Fruit fly (Drosophila melanogaster) whole organism, embryonic: ENCODE measurements around the gene CG15635.
A peak's percentile ranks its signal among the peaks of the same experiment; 100 is the strongest.

Experiments used
- CG10321 ChIP-seq: fragments of 200-800 bp; sonication (Bioruptor generic); IDR thresholded peaks from 2 replicates; pipeline ENCODE4 v1.3.6; 2022; ENCODE audit warnings: missing biosample characterization, missing genetic modification characterization
- CG11247 ChIP-seq: fragments of 200-800 bp; sonication (Bioruptor generic); IDR thresholded peaks from 2 replicates; pipeline ENCODE4 v1.3.6; 2022; ENCODE audit warnings: missing biosample characterization, missing genetic modification characterization
- CG11456 ChIP-seq: fragments of 200-800 bp; sonication (Bioruptor generic); IDR thresholded peaks from 3 replicates; pipeline ENCODE4 v1.3.6; 2022; ENCODE audit warnings: missing biosample characterization, missing genetic modification characterization
- CG11504 ChIP-seq: fragments of 200-800 bp; sonication (Bioruptor generic); optimal IDR thresholded peaks from 3 replicates; lab custom pipeline; 2019; ENCODE audit warnings: missing biosample characterization, mild to moderate bottlenecking, missing genetic modification characterization, moderate library complexity
- CG11695 ChIP-seq: fragments of 200-800 bp; sonication (Bioruptor generic); IDR thresholded peaks from 3 replicates; pipeline ENCODE4 v1.3.6; 2022; ENCODE audit warnings: missing biosample characterization, missing genetic modification characterization
- CG15479 ChIP-seq: fragments of 200-800 bp; sonication (Bioruptor generic); optimal IDR thresholded peaks from 3 replicates; lab custom pipeline; 2019; ENCODE audit warnings: missing biosample characterization, mild to moderate bottlenecking, missing genetic modification characterization, moderate library complexity
- CG17359 ChIP-seq: fragments of 200-800 bp; sonication (Bioruptor generic); optimal IDR thresholded peaks from 3 replicates; lab custom pipeline; 2018; ENCODE audit warnings: missing biosample characterization, mild to moderate bottlenecking, missing genetic modification characterization, moderate library complexity
- CG17829 ChIP-seq: fragments of 200-800 bp; optimal IDR thresholded peaks from 2 replicates; lab custom pipeline; 2019; ENCODE audit warnings: missing biosample characterization, mild to moderate bottlenecking, missing genetic modification characterization, moderate library complexity
- CG2199 ChIP-seq: fragments of 200-800 bp; sonication (Bioruptor generic); IDR thresholded peaks from 3 replicates; pipeline ENCODE4 v1.3.6; 2022; ENCODE audit warnings: missing biosample characterization, missing genetic modification characterization
- CG6813 ChIP-seq: fragments of 200-800 bp; sonication (Bioruptor generic); optimal IDR thresholded peaks from 2 replicates; lab custom pipeline; 2017; ENCODE audit warnings: missing biosample characterization, missing genetic modification characterization, mild to moderate bottlenecking, moderate library complexity, missing genetic modification reagents
- CkIIα-i1 ChIP-seq: fragments of 200-800 bp; sonication (Bioruptor generic); IDR thresholded peaks from 2 replicates; pipeline ENCODE4 v1.3.6; 2022; ENCODE audit warnings: missing biosample characterization, missing genetic modification characterization
- D ChIP-seq, 2 experiments: fragments of 200-800 bp in 1 of 2; fragments of >200 bp in 1 of 2; sonication (Bioruptor generic) in 1 of 2; optimal IDR thresholded peaks; 2 replicates in 1 of 2; 3 replicates in 1 of 2; lab custom pipeline; 2017; ENCODE audit warnings: mild to moderate bottlenecking in 1 of 2, missing biosample characterization in 1 of 2, missing genetic modification characterization in 1 of 2, missing genetic modification reagents in 1 of 2
- D19B ChIP-seq: fragments of 200-800 bp; sonication (Bioruptor generic); optimal IDR thresholded peaks from 2 replicates; lab custom pipeline; 2017; ENCODE audit warnings: missing biosample characterization, mild to moderate bottlenecking, missing genetic modification characterization
- Drgx ChIP-seq: fragments of 200-800 bp; sonication (Bioruptor generic); IDR thresholded peaks from 2 replicates; pipeline ENCODE4 v1.3.6; 2022; ENCODE audit warnings: missing biosample characterization, missing genetic modification characterization
- Ets65A ChIP-seq: fragments of 200-800 bp; sonication (Bioruptor generic); peaks from one replicate; lab custom pipeline; 2016; ENCODE audit warnings: missing biosample characterization, missing genetic modification characterization
- Ets97D ChIP-seq: fragments of 200-800 bp; sonication (Bioruptor generic); optimal IDR thresholded peaks from 3 replicates; lab custom pipeline; 2016; ENCODE audit warnings: missing biosample characterization, missing genetic modification characterization
- H2.0 ChIP-seq: fragments of 200-800 bp; sonication (Bioruptor generic); IDR thresholded peaks from 2 replicates; pipeline ENCODE4 v1.3.6; 2022; ENCODE audit warnings: missing biosample characterization, missing genetic modification characterization
- HmgD ChIP-seq: fragments of 200-800 bp; sonication (Bioruptor generic); optimal IDR thresholded peaks from 3 replicates; lab custom pipeline; 2016; ENCODE audit warnings: missing biosample characterization, missing genetic modification characterization
- Hsf ChIP-seq: fragments of 200-800 bp; sonication (Bioruptor generic); optimal IDR thresholded peaks from 3 replicates; lab custom pipeline; 2016; ENCODE audit warnings: missing biosample characterization, missing genetic modification characterization
- Lhr ChIP-seq: fragments of 200-800 bp; sonication (Bioruptor generic); optimal IDR thresholded peaks from 3 replicates; lab custom pipeline; 2017; ENCODE audit warnings: mild to moderate bottlenecking, missing biosample characterization, missing genetic modification reagents, missing genetic modification characterization
- MESR4 ChIP-seq: fragments of 200-800 bp; sonication (Bioruptor generic); optimal IDR thresholded peaks from 2 replicates; lab custom pipeline; 2018; ENCODE audit warnings: missing biosample characterization, mild to moderate bottlenecking, missing genetic modification characterization, moderate library complexity
- NC2β ChIP-seq: fragments of 200-800 bp; sonication (Bioruptor generic); optimal IDR thresholded peaks from 2 replicates; lab custom pipeline; 2016; ENCODE audit warnings: missing biosample characterization, missing genetic modification characterization
- Nf-YA ChIP-seq: fragments of 200-800 bp; sonication (Bioruptor generic); IDR thresholded peaks from 2 replicates; pipeline ENCODE4 v1.3.6; 2022; ENCODE audit warnings: missing biosample characterization, missing genetic modification characterization
- Oli ChIP-seq: fragments of 200-800 bp; sonication (Bioruptor generic); optimal IDR thresholded peaks from 2 replicates; lab custom pipeline; 2018; ENCODE audit warnings: missing biosample characterization, mild to moderate bottlenecking, missing genetic modification characterization, moderate library complexity
- Ptx1 ChIP-seq: fragments of 200-800 bp; sonication (Bioruptor generic); IDR thresholded peaks from 2 replicates; pipeline ENCODE4 v1.3.6; 2022; ENCODE audit warnings: missing biosample characterization, missing genetic modification characterization
- ab ChIP-seq: fragments of 200-800 bp; sonication (Bioruptor generic); optimal IDR thresholded peaks from 2 replicates; lab custom pipeline; 2016; ENCODE audit warnings: missing biosample characterization, missing genetic modification characterization
- bbx ChIP-seq: fragments of 200-800 bp; sonication (Bioruptor generic); IDR thresholded peaks from 2 replicates; pipeline ENCODE4 v1.3.6; 2022; ENCODE audit warnings: missing biosample characterization, missing genetic modification characterization; ENCODE audit not compliant: partially characterized antibody
- cas ChIP-seq: fragments of 200-800 bp; sonication (Bioruptor generic); IDR thresholded peaks from 2 replicates; pipeline ENCODE4 v1.3.6; 2022; ENCODE audit warnings: missing biosample characterization, missing genetic modification characterization
- caup ChIP-seq: fragments of 200-800 bp; sonication (Bioruptor generic); optimal IDR thresholded peaks from 3 replicates; lab custom pipeline; 2017; ENCODE audit warnings: missing biosample characterization, mild to moderate bottlenecking, missing genetic modification characterization, moderate library complexity; ENCODE audit not compliant: severe bottlenecking
- fd96Cb ChIP-seq: fragments of 200-800 bp; sonication (Bioruptor generic); optimal IDR thresholded peaks from 2 replicates; lab custom pipeline; 2018; ENCODE audit warnings: missing biosample characterization, mild to moderate bottlenecking, missing genetic modification characterization, moderate library complexity
- gcm2 ChIP-seq: fragments of 200-800 bp; sonication (Bioruptor generic); optimal IDR thresholded peaks from 2 replicates; lab custom pipeline; 2016; ENCODE audit warnings: missing biosample characterization, missing genetic modification characterization
- gem ChIP-seq: fragments of 200-800 bp; sonication (Bioruptor generic); optimal IDR thresholded peaks from 2 replicates; lab custom pipeline; 2019; ENCODE audit warnings: missing biosample characterization, mild to moderate bottlenecking, missing genetic modification characterization, moderate library complexity
- insv ChIP-seq, 2 experiments: fragments of 200-800 bp; sonication (Bioruptor generic); optimal IDR thresholded peaks; 3 replicates each; lab custom pipeline; 2016 to 2018; ENCODE audit warnings: missing biosample characterization in 2 of 2, missing genetic modification characterization in 2 of 2
- sens ChIP-seq: fragments of 200-800 bp; sonication (Bioruptor generic); peaks from one replicate; lab custom pipeline; 2016; ENCODE audit warnings: missing biosample characterization, missing genetic modification characterization
- sna ChIP-seq: fragments of 200-800 bp; sonication (Bioruptor generic); IDR thresholded peaks from 2 replicates; pipeline ENCODE4 v1.3.6; 2022; ENCODE audit warnings: missing biosample characterization, missing genetic modification characterization; ENCODE audit not compliant: partially characterized antibody
- tgo ChIP-seq: fragments of 200-800 bp; sonication (Bioruptor generic); IDR thresholded peaks from 3 replicates; pipeline ENCODE4 v1.3.6; 2022; ENCODE audit warnings: missing biosample characterization, missing genetic modification characterization
- tio ChIP-seq: fragments of 200-800 bp; sonication (Bioruptor generic); optimal IDR thresholded peaks from 2 replicates; lab custom pipeline; 2017; ENCODE audit warnings: missing biosample characterization, missing genetic modification characterization, inconsistent platforms
- toy ChIP-seq: fragments of 200-800 bp; sonication (Bioruptor generic); IDR thresholded peaks from 2 replicates; pipeline ENCODE4 v1.3.6; 2022; ENCODE audit warnings: missing biosample characterization, missing genetic modification characterization
- usp ChIP-seq: fragments of >200 bp; optimal IDR thresholded peaks from 2 replicates; lab custom pipeline; 2017; ENCODE audit warnings: missing biosample characterization, missing genetic modification characterization
- zfh2 ChIP-seq: fragments of 200-800 bp; sonication (Bioruptor generic); optimal IDR thresholded peaks from 2 replicates; lab custom pipeline; 2016; ENCODE audit warnings: missing biosample characterization, missing genetic modification characterization

Gene CG15635

DNA sequence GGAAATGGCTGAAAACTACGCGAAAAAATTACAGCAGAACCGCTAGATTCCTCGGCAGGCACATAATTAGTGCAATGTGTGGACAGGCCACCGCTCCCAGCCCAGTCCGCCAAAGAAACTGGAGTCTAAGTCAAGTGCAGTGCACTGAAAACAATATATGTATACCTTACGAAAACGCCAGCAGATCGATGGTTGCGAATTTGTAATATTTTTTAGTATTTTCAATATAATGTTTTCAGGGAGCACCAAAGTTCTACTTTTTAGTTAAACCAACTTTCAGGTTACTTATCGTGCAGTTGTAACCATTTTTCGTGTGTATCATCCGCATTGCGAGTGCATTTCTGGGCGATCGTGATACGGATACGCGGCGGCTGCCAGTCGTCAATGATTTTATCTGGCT is 20.8 kb upstream of the CG15635 start:
- TF ChIP-seq tio (GFP tag; lab: Kevin White, UChicago) = no peak
- TF ChIP-seq Drgx = peak; percentile 39; the same call in 1 of the 2 replicates

DNA sequence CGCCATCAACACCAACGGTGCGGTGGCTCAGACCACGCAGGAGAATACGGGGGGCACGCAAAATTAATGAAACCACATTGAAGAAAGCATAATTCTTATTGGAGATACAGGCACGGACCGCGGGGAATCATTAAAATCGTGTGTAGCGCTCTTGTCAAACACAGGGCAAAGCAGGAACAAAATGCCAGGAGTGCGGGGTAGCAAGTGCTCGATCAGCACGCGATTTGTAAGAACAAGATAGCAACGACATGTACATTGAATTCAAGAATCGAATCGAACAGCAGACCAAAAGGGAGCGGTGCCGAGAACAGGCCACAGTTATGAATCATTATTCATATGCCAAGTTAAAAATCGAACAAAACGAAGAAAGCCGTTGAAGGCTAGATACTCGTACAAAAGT is 15.8 kb upstream of the CG15635 start:
- TF ChIP-seq Ets97D (GFP tag; lab: Kevin White, UChicago) = no peak
- TF ChIP-seq sna (GFP tag; lab: Robert Waterston, UW) = no peak
- no peak for TF ChIP-seq CG6813 (GFP tag; lab: Kevin White, UChicago)
- TF ChIP-seq gem = no peak
- TF ChIP-seq insv (GFP tag; optimal IDR thresholded peaks at IDR 0.05; lab: Kevin White, UChicago) = no peak
- no peak for TF ChIP-seq NC2β
- TF ChIP-seq H2.0 (GFP tag; lab: Robert Waterston, UW) = no peak
- peak; percentile 64 for TF ChIP-seq Ets65A (GFP tag; lab: Kevin White, UChicago)
- TF ChIP-seq zfh2 (GFP tag; lab: Kevin White, UChicago) = no peak
- TF ChIP-seq CG2199 (GFP tag; lab: Robert Waterston, UW) = no peak
- peak; percentile 6 for TF ChIP-seq D19B
- TF ChIP-seq, all 482 proteins: peak for 2

DNA sequence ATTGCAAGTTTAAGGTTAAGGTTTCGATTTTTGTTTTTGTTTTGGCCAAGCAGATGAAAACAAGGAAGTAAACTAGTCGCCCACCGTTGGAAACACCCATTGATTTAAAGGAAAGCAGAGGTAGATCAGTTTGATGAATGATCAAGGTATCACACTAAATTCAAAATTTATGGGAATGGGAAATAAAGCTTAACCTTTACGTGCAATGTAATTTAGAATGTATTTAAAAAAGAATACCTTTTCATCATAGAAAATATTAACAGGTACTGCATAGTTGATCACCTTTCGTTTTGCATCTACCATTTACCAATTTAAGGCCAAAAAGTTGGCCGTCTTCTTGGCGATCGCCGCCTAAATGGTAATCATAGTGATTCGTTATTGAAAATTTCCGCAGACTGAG is 9.8 kb upstream of the CG15635 start:
- TF ChIP-seq cas (GFP tag; lab: Robert Waterston, UW) (no peak), CkIIα-i1 (no peak), tio (GFP tag; lab: Kevin White, UChicago) (no peak), CG11504 (tag; lab: Kevin White, UChicago) (no peak), Oli (tag; lab: Kevin White, UChicago) (no peak), Lhr (GFP tag; lab: Kevin White, UChicago) (no peak), Drgx (peak; percentile 27; the same call in 1 of the 2 replicates), D (optimal IDR thresholded peaks at IDR 0.05; lab: Kevin White, UChicago) (no peak), D (GFP tag; optimal IDR thresholded peaks at IDR 0.05; lab: Kevin White, UChicago) (no peak), fd96Cb (tag; lab: Kevin White, UChicago) (no peak), CG10321 (GFP tag; lab: Robert Waterston, UW) (no peak), sens (peak; percentile 69), Ptx1 (GFP tag; lab: Robert Waterston, UW) (0 out of 2 replicates have a peak, but pooled peaks have one; percentile 9), usp (GFP tag; lab: Kevin White, UChicago) (no peak), CG17829 (tag; lab: Kevin White, UChicago) (no peak), ab (GFP tag; lab: Kevin White, UChicago) (no peak), toy (GFP tag; lab: Robert Waterston, UW) (no peak), CG11456 (no peak), bbx (no peak), Nf-YA (no peak), gcm2 (GFP tag; lab: Kevin White, UChicago) (no peak), caup (no peak), CG17359 (tag; lab: Kevin White, UChicago) (no peak)
- TF ChIP-seq, all 482 proteins: peak for 3

DNA sequence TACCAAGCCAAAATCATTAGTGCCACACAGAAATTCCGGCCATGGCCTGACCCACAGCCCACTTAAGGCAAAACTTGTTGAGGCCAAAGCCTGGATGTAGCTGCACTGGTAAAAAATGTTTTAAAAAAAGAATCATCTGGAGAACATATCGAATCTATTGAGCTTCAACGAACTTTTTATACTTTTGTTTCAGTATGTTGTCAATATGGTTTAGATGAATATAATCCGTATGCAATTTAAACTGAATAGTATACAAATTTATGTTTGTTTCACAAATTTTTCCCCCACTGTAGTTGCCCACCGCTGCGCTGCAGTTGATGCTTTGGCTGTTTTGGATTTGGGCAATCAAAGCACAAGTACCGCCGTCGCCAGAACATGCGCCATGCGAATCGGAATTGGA is 7.4 kb upstream of the CG15635 start:
- TF ChIP-seq NC2β = no peak
- peak; percentile 60; the same call in 1 of the 2 replicates for TF ChIP-seq Drgx

DNA sequence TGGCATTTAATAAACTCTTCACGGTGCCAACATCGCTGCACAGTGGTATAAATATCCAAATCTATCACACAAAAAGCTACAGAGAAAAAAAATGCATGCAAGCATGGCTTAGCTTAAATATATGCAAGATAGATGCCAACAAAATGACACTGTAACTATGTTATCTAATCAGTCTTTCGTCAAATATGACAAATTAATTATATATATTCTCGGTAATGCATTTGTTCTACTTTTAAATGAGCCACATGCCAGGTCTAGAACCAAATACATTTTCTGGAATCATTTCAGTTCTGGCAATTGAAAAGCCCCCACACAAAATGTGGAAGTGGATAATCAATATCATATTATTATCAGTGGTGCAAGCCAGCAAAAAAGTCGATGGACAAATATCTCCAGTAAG is 1.8 kb upstream of the CG15635 start, which contains the start of gene BG642163:
Gene BG642163 (plus strand): TSS at position 301 of the 400 bp plus-strand sequence.
- TF ChIP-seq HmgD (GFP tag; lab: Kevin White, UChicago) = no peak
- TF ChIP-seq MESR4 (GFP tag; lab: Kevin White, UChicago) = no peak
- no peak for TF ChIP-seq Hsf
- no peak for TF ChIP-seq CG15479 (GFP tag; lab: Kevin White, UChicago)
- TF ChIP-seq CG11247 (GFP tag; lab: Robert Waterston, UW) = no peak
- TF ChIP-seq tgo (GFP tag; lab: Robert Waterston, UW) = no peak
- TF ChIP-seq CG11695 (GFP tag; lab: Robert Waterston, UW) = no peak
